Worm (Caenorhabditis elegans) whole organism, L1 larva: ENCODE data around the gene W03C9.1.

ENCODE experiments used
- C04F5.9 ChIP-seq: sonication (generic microtip); optimal IDR thresholded peaks from 2 replicates; lab custom pipeline; 2016; ENCODE audit warnings: missing genetic modification characterization, missing compliant biosample characterization
- ceh-88 ChIP-seq: fragments of 200-800 bp; sonication (Bioruptor generic); IDR thresholded peaks from 2 replicates; pipeline ENCODE4 v1.3.6; 2022; ENCODE audit warnings: missing genetic modification characterization, missing compliant biosample characterization
- elt-2 ChIP-seq: sonication (generic microtip); optimal IDR thresholded peaks from 2 replicates; lab custom pipeline; 2016; ENCODE audit warnings: missing genetic modification characterization, mild to moderate bottlenecking, inconsistent platforms, missing compliant biosample characterization, missing genetic modification reagents
- nhr-11 ChIP-seq: fragments of 150-350 bp; optimal IDR thresholded peaks from 2 replicates; lab custom pipeline; 2014; ENCODE audit warnings: missing biosample characterization, missing genetic modification characterization
- nhr-28 ChIP-seq: fragments of 150-350 bp; optimal IDR thresholded peaks from 2 replicates; lab custom pipeline; 2014; ENCODE audit warnings: missing biosample characterization, missing genetic modification characterization
- nhr-77 ChIP-seq: fragments of 150-350 bp; optimal IDR thresholded peaks from 2 replicates; lab custom pipeline; 2014; ENCODE audit warnings: missing biosample characterization, missing genetic modification characterization
- pqm-1 ChIP-seq: sonication (generic microtip); optimal IDR thresholded peaks from 3 replicates; lab custom pipeline; 2017; ENCODE audit warnings: missing biosample characterization, missing genetic modification characterization

- no peak for TF ChIP-seq nhr-77 (tag; lab: Kevin White, UChicago)
- no peak for TF ChIP-seq nhr-28 (tag; lab: Kevin White, UChicago)
- TF ChIP-seq elt-2: no peak
- no peak for TF ChIP-seq nhr-11 (tag; lab: Kevin White, UChicago)
- TF ChIP-seq pqm-1: no peak
- no peak for TF ChIP-seq C04F5.9 (tag; lab: Kevin White, UChicago)
- TF ChIP-seq ceh-88 (GFP tag; lab: Robert Waterston, UW): no peak
Measured at ce11 chrII:11976727-11977259, 14.9 kb upstream of the W03C9.1 start.
